Worm (Caenorhabditis elegans): ENCODE data around the gene R05G6.1.

The R05G6.1 gene

ce11 chrIV:7547843-7548578, 15.6 kb downstream of the R05G6.1 start, which contains the start of the genes cdd-2 and oef-1:
Gene cdd-2 (minus strand): TSS chrIV:7547893.
Gene oef-1 (plus strand): TSS chrIV:7548417.
- TF ChIP-seq ref-1 (GFP tag; conservative IDR thresholded peaks at IDR 0.05) (no peak), flt-1 (GFP tag; IDR thresholded peaks at IDR 0.05) (no peak), T22C8.4 (GFP tag; IDR thresholded peaks at IDR 0.05) (no peak), klf-2 (GFP tag; conservative IDR thresholded peaks at IDR 0.05) (no peak), tab-1 (GFP tag; IDR thresholded peaks at IDR 0.05) (no peak), cog-1 (tag; optimal IDR thresholded peaks at IDR 0.05) (no peak), med-1 (GFP tag; optimal IDR thresholded peaks at IDR 0.05; ENCODE audit: insufficient read depth) (no peak), ztf-29 (GFP tag; IDR thresholded peaks at IDR 0.05) (no peak), ztf-23 (GFP tag; IDR thresholded peaks at IDR 0.05) (no peak)

DNA sequence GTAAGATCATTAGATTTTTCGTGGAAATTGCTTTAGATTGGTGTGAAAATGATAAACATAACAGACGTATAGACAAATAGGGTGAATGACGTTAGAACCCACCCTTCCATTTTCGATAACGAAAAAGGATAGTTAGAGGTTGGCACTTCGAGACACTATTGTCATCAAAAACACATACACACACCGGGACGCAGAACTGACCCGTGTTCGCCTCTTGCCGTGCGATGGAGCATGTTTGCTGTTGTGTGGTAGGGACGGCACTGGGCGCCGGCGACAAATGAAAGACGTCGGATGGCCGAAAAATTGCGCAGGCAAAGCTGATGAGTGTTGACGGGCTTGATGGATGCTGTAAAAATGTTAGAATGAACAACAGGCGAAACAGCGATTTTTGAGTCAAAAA, 17.4 kb downstream of the R05G6.1 start:
- no peak for TF ChIP-seq klf-2 (GFP tag; conservative IDR thresholded peaks at IDR 0.05)

- TF ChIP-seq flt-1 (GFP tag; IDR thresholded peaks at IDR 0.05) = no peak
- TF ChIP-seq tab-1 (GFP tag; IDR thresholded peaks at IDR 0.05) = no peak
- no peak for TF ChIP-seq med-1 (GFP tag; optimal IDR thresholded peaks at IDR 0.05; ENCODE audit: insufficient read depth)
- TF ChIP-seq cog-1 (tag; optimal IDR thresholded peaks at IDR 0.05) = no peak
- TF ChIP-seq ztf-23 (GFP tag; IDR thresholded peaks at IDR 0.05) = no peak
- TF ChIP-seq T22C8.4 (GFP tag; IDR thresholded peaks at IDR 0.05) = no peak
- TF ChIP-seq klf-2 (GFP tag; conservative IDR thresholded peaks at IDR 0.05) = no peak
- TF ChIP-seq ztf-29 (GFP tag; IDR thresholded peaks at IDR 0.05) = no peak
These were observed 18.0 kb downstream of the R05G6.1 start, which contains the start of gene pam-1 for ce11 chrIV:7550445-7550844. Gene pam-1 (minus strand): TSS chrIV:7550812.

ce11 chrIV:7551254-7551653, 18.8 kb downstream of the R05G6.1 start:
- TF ChIP-seq cog-1 (tag; optimal IDR thresholded peaks at IDR 0.05) (no peak), klf-2 (GFP tag; conservative IDR thresholded peaks at IDR 0.05) (no peak), tab-1 (GFP tag; IDR thresholded peaks at IDR 0.05) (no peak), med-1 (GFP tag; optimal IDR thresholded peaks at IDR 0.05; ENCODE audit: insufficient read depth) (no peak), ref-1 (GFP tag; conservative IDR thresholded peaks at IDR 0.05) (no peak), flt-1 (GFP tag; IDR thresholded peaks at IDR 0.05) (no peak), ztf-29 (GFP tag; IDR thresholded peaks at IDR 0.05) (no peak), T22C8.4 (GFP tag; IDR thresholded peaks at IDR 0.05) (no peak), ztf-23 (GFP tag; IDR thresholded peaks at IDR 0.05) (no peak)

DNA sequence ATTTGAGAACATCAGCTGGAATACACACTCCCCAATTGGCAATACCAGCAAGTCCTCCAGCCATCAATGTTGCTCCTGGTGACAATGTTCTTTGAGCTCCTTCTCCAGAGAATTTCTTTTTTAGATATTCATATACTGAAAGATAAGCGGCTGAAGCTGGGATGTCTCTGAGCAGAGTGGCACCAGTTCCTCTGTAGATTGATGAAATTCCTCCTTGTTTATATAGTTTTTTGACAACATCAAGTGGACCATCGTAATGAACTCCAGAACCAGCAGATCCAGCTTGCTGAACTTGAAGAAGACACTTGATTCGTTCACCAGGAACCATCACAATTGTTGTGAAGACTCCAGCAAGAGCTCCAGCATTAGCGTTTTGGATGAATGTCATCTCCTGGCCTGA, 19.6 kb downstream of the R05G6.1 start:
- TF ChIP-seq ztf-23 (GFP tag; IDR thresholded peaks at IDR 0.05) = no peak
- TF ChIP-seq med-1 (GFP tag; optimal IDR thresholded peaks at IDR 0.05; ENCODE audit: insufficient read depth) = no peak
- TF ChIP-seq flt-1 (GFP tag; IDR thresholded peaks at IDR 0.05) = no peak
- no peak for TF ChIP-seq tab-1 (GFP tag; IDR thresholded peaks at IDR 0.05)
- no peak for TF ChIP-seq T22C8.4 (GFP tag; IDR thresholded peaks at IDR 0.05)
- no peak for TF ChIP-seq ztf-29 (GFP tag; IDR thresholded peaks at IDR 0.05)
- TF ChIP-seq cog-1 (tag; optimal IDR thresholded peaks at IDR 0.05) = no peak
- no peak for TF ChIP-seq ref-1 (GFP tag; conservative IDR thresholded peaks at IDR 0.05)
- no peak for TF ChIP-seq klf-2 (GFP tag; conservative IDR thresholded peaks at IDR 0.05)

DNA sequence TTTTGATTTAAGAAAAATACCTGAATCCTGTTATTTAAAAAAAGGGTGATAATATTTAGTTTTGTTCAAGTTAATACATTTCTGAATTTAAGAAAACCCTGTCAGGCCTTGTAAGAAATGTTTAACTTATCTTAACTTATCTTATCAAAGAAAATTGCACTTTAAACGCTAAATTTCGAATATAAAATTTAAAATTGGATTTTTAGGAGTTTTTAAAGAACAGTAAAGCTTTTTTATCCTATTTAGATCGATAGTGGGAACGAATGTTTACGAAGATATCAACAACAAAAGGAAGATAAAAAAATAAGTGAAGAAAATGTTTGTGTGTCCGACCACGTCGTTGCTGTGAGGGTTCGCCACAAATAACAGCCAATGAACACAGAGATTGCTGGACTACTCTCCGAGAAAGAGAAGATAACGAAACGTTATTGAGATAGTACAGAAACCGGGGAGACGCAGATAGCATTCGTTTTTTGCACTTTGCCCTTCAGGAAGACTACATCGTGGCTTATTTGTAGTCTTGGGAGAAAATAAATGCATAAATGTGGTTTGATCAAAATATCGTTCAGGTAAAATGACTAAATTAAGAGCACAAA, 20.6 kb downstream of the R05G6.1 start, which contains the start of gene dif-1:
dif-1 (minus strand) TSS at position 51 of the 596 bp plus-strand sequence.
- TF ChIP-seq klf-2 (GFP tag; conservative IDR thresholded peaks at IDR 0.05) (no peak), ztf-29 (GFP tag; IDR thresholded peaks at IDR 0.05) (no peak), tab-1 (GFP tag; IDR thresholded peaks at IDR 0.05) (no peak)

DNA sequence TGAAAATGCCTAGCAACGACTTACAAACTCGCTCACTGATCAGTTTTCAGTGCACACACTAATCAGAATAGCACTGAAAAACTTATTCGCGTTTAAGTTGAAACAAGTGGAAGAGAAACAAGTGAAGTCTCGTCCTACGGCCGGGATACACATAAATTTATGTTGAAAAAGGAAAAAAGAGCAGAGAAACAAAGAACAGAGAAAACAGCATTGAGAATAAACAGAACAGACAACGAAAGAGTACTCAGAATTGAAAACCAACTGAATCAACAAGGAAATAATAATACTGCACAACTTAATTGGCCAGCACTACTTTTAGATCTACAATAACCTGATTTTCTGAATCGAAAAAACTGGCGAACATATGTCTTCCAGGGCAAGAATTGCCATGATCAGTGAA, 21.9 kb downstream of the R05G6.1 start, which contains the start of gene F49E8.6:
F49E8.6 (minus strand) TSS at position 317 of the 400 bp plus-strand sequence.
- TF ChIP-seq ztf-23 (GFP tag; IDR thresholded peaks at IDR 0.05) = no peak
- TF ChIP-seq ref-1 (GFP tag; conservative IDR thresholded peaks at IDR 0.05) = no peak
- no peak for TF ChIP-seq tab-1 (GFP tag; IDR thresholded peaks at IDR 0.05)
- no peak for TF ChIP-seq med-1 (GFP tag; optimal IDR thresholded peaks at IDR 0.05; ENCODE audit: insufficient read depth)
- no peak for TF ChIP-seq cog-1 (tag; optimal IDR thresholded peaks at IDR 0.05)
- TF ChIP-seq klf-2 (GFP tag; conservative IDR thresholded peaks at IDR 0.05) = no peak
- TF ChIP-seq flt-1 (GFP tag; IDR thresholded peaks at IDR 0.05) = no peak
- TF ChIP-seq T22C8.4 (GFP tag; IDR thresholded peaks at IDR 0.05) = no peak
- TF ChIP-seq ztf-29 (GFP tag; IDR thresholded peaks at IDR 0.05) = no peak

ce11 chrIV:7556265-7556866, 23.9 kb downstream of the R05G6.1 start, which contains the start of the genes F49E8.7, F49E8.8 and nprl-2:
Gene F49E8.7 (minus strand): TSS chrIV:7556365.
Gene F49E8.8 (plus strand): TSS chrIV:7556637.
Gene nprl-2 (plus strand): TSS chrIV:7556816.
- no peak for TF ChIP-seq klf-2 (GFP tag; conservative IDR thresholded peaks at IDR 0.05)
- no peak for TF ChIP-seq cog-1 (tag; optimal IDR thresholded peaks at IDR 0.05)
- TF ChIP-seq ztf-29 (GFP tag; IDR thresholded peaks at IDR 0.05) = no peak
- TF ChIP-seq ref-1 (GFP tag; conservative IDR thresholded peaks at IDR 0.05) = no peak
- no peak for TF ChIP-seq ztf-23 (GFP tag; IDR thresholded peaks at IDR 0.05)
- no peak for TF ChIP-seq flt-1 (GFP tag; IDR thresholded peaks at IDR 0.05)
- no peak for TF ChIP-seq med-1 (GFP tag; optimal IDR thresholded peaks at IDR 0.05; ENCODE audit: insufficient read depth)
- TF ChIP-seq T22C8.4 (GFP tag; IDR thresholded peaks at IDR 0.05) = no peak
- TF ChIP-seq tab-1 (GFP tag; IDR thresholded peaks at IDR 0.05) = no peak

- TF ChIP-seq cog-1 (tag; optimal IDR thresholded peaks at IDR 0.05) (no peak), flt-1 (GFP tag; IDR thresholded peaks at IDR 0.05) (no peak), ref-1 (GFP tag; conservative IDR thresholded peaks at IDR 0.05) (no peak), med-1 (GFP tag; optimal IDR thresholded peaks at IDR 0.05; ENCODE audit: insufficient read depth) (no peak), tab-1 (GFP tag; IDR thresholded peaks at IDR 0.05) (no peak), T22C8.4 (GFP tag; IDR thresholded peaks at IDR 0.05) (no peak), ztf-23 (GFP tag; IDR thresholded peaks at IDR 0.05) (no peak), ztf-29 (GFP tag; IDR thresholded peaks at IDR 0.05) (no peak), klf-2 (GFP tag; conservative IDR thresholded peaks at IDR 0.05) (no peak)
These were observed 26.2 kb downstream of the R05G6.1 start for ce11 chrIV:7558653-7559052.
